Fruit fly (Drosophila melanogaster) whole organism, prepupa: Measurements from ENCODE around the gene CG31064.

Experiments
- Blimp-1 ChIP-seq: fragments of 200-800 bp; sonication (Bioruptor generic); optimal IDR thresholded peaks from 3 replicates; lab custom pipeline; 2017; ENCODE audit warnings: missing biosample characterization, missing genetic modification characterization, mild to moderate bottlenecking, moderate library complexity, missing genetic modification reagents
- CG10631 ChIP-seq: fragments of 200-800 bp; sonication (Bioruptor generic); optimal IDR thresholded peaks from 2 replicates; lab custom pipeline; 2016; ENCODE audit warnings: missing biosample characterization, missing genetic modification characterization
- CG10669 ChIP-seq: fragments of 200-800 bp; sonication (Bioruptor generic); optimal IDR thresholded peaks from 3 replicates; lab custom pipeline; 2018; ENCODE audit warnings: missing biosample characterization, mild to moderate bottlenecking, missing genetic modification characterization, moderate library complexity
- CG11294 ChIP-seq: fragments of 200-800 bp; sonication (Bioruptor generic); IDR thresholded peaks from 2 replicates; pipeline ENCODE4 v1.3.6; 2022; ENCODE audit warnings: missing biosample characterization, missing genetic modification characterization
- CG11762 ChIP-seq: fragments of 200-800 bp; sonication (Bioruptor generic); optimal IDR thresholded peaks from 3 replicates; lab custom pipeline; 2016; ENCODE audit warnings: missing biosample characterization, missing genetic modification characterization; ENCODE audit not compliant: insufficient read depth
- CG11902 ChIP-seq: fragments of 200-800 bp; sonication (Bioruptor generic); optimal IDR thresholded peaks from 3 replicates; lab custom pipeline; 2016; ENCODE audit warnings: missing biosample characterization, missing genetic modification characterization
- CG15336 ChIP-seq: fragments of 200-800 bp; sonication (Bioruptor generic); IDR thresholded peaks from 2 replicates; pipeline ENCODE4 v1.3.6; 2022; ENCODE audit warnings: missing biosample characterization, missing genetic modification characterization
- CG1621 ChIP-seq: fragments of 200-800 bp; sonication (Bioruptor generic); optimal IDR thresholded peaks from 3 replicates; lab custom pipeline; 2018; ENCODE audit warnings: missing biosample characterization, mild to moderate bottlenecking, missing genetic modification characterization
- CG3032 ChIP-seq: fragments of 200-800 bp; optimal IDR thresholded peaks from 2 replicates; lab custom pipeline; 2019; ENCODE audit warnings: missing biosample characterization, mild to moderate bottlenecking, missing genetic modification characterization, moderate library complexity
- CG32006 ChIP-seq: fragments of 200-800 bp; sonication (Bioruptor generic); optimal IDR thresholded peaks from 3 replicates; lab custom pipeline; 2017; ENCODE audit warnings: missing biosample characterization, mild to moderate bottlenecking, missing genetic modification characterization
- CG34406 ChIP-seq: fragments of 200-800 bp; sonication (Bioruptor generic); optimal IDR thresholded peaks from 3 replicates; lab custom pipeline; 2016; ENCODE audit warnings: missing biosample characterization, missing genetic modification characterization
- CG3919 ChIP-seq: fragments of 200-800 bp; sonication (Bioruptor generic); optimal IDR thresholded peaks from 3 replicates; lab custom pipeline; 2016; ENCODE audit warnings: missing biosample characterization, missing genetic modification characterization
- CG4318 ChIP-seq: fragments of 200-800 bp; sonication (Bioruptor generic); optimal IDR thresholded peaks from 3 replicates; lab custom pipeline; 2017; ENCODE audit warnings: missing biosample characterization, mild to moderate bottlenecking, missing genetic modification characterization
- CG6276 ChIP-seq: fragments of 200-800 bp; sonication (Bioruptor generic); optimal IDR thresholded peaks from 2 replicates; lab custom pipeline; 2017; ENCODE audit warnings: missing biosample characterization, mild to moderate bottlenecking, missing genetic modification characterization
- CG6808 ChIP-seq: fragments of 200-800 bp; sonication (Bioruptor generic); optimal IDR thresholded peaks from 3 replicates; lab custom pipeline; 2017; ENCODE audit warnings: missing biosample characterization, missing genetic modification characterization, mild to moderate bottlenecking, moderate library complexity, missing genetic modification reagents
- CG6854 ChIP-seq: fragments of 200-800 bp; sonication (Bioruptor generic); optimal IDR thresholded peaks from 2 replicates; lab custom pipeline; 2017; ENCODE audit warnings: missing biosample characterization, mild to moderate bottlenecking, missing genetic modification characterization
- CG8119 ChIP-seq: fragments of 200-800 bp; sonication (Bioruptor generic); IDR thresholded peaks from 3 replicates; pipeline ENCODE4 v1.3.6; 2022; ENCODE audit warnings: missing biosample characterization, missing genetic modification characterization
- CG8319 ChIP-seq: fragments of 200-800 bp; sonication (Bioruptor generic); optimal IDR thresholded peaks from 3 replicates; lab custom pipeline; 2016; ENCODE audit warnings: missing biosample characterization, missing genetic modification characterization
- CG8632 ChIP-seq: fragments of 200-800 bp; sonication (Bioruptor generic); optimal IDR thresholded peaks from 3 replicates; lab custom pipeline; 2016; ENCODE audit warnings: missing biosample characterization, missing genetic modification characterization
- CG9139 ChIP-seq: fragments of 200-800 bp; sonication (Bioruptor generic); optimal IDR thresholded peaks from 3 replicates; lab custom pipeline; 2017; ENCODE audit warnings: missing biosample characterization, mild to moderate bottlenecking, missing genetic modification characterization
- Eip75B ChIP-seq: fragments of 200-800 bp; sonication (Bioruptor generic); optimal IDR thresholded peaks from 3 replicates; lab custom pipeline; 2016; ENCODE audit warnings: missing biosample characterization, missing genetic modification characterization
- Eip78C ChIP-seq: fragments of 200-800 bp; sonication (Bioruptor generic); peaks from one replicate; lab custom pipeline; 2016; ENCODE audit warnings: missing biosample characterization, missing genetic modification characterization
- Ets21C ChIP-seq: fragments of 200-800 bp; sonication (Bioruptor generic); optimal IDR thresholded peaks from 3 replicates; lab custom pipeline; 2016; ENCODE audit warnings: missing biosample characterization, missing genetic modification characterization
- Ets96B ChIP-seq: fragments of 200-800 bp; optimal IDR thresholded peaks from 2 replicates; lab custom pipeline; 2019; ENCODE audit warnings: missing biosample characterization, mild to moderate bottlenecking, missing genetic modification characterization, moderate library complexity
- Hr4 ChIP-seq: fragments of 200-800 bp; sonication (Bioruptor generic); optimal IDR thresholded peaks from 3 replicates; lab custom pipeline; 2016; ENCODE audit warnings: missing biosample characterization, missing genetic modification characterization
- Met ChIP-seq: fragments of 200-800 bp; sonication (Bioruptor generic); optimal IDR thresholded peaks from 3 replicates; lab custom pipeline; 2016; ENCODE audit warnings: missing biosample characterization, missing genetic modification characterization
- OdsH ChIP-seq: fragments of 200-800 bp; sonication (Bioruptor generic); optimal IDR thresholded peaks from 3 replicates; lab custom pipeline; 2016; ENCODE audit warnings: missing biosample characterization, missing genetic modification characterization
- Smox ChIP-seq: fragments of 200-800 bp; sonication (Bioruptor generic); optimal IDR thresholded peaks from 3 replicates; lab custom pipeline; 2016; ENCODE audit warnings: missing biosample characterization, missing genetic modification characterization
- Sox14 ChIP-seq: fragments of 200-800 bp; sonication (Bioruptor generic); optimal IDR thresholded peaks from 3 replicates; lab custom pipeline; 2016; ENCODE audit warnings: missing biosample characterization, missing genetic modification characterization
- cyc ChIP-seq: fragments of 200-800 bp; sonication (Bioruptor generic); optimal IDR thresholded peaks from 3 replicates; lab custom pipeline; 2016; ENCODE audit warnings: missing biosample characterization, missing genetic modification characterization
- dac ChIP-seq: fragments of 200-800 bp; sonication (Bioruptor generic); optimal IDR thresholded peaks from 2 replicates; lab custom pipeline; 2017; ENCODE audit warnings: missing biosample characterization, mild to moderate bottlenecking, missing genetic modification characterization
- dsx ChIP-seq: fragments of 200-800 bp; optimal IDR thresholded peaks from 3 replicates; lab custom pipeline; 2019; ENCODE audit warnings: missing biosample characterization, mild to moderate bottlenecking, missing genetic modification characterization, moderate library complexity; ENCODE audit not compliant: poor library complexity, severe bottlenecking
- eg ChIP-seq: fragments of 200-800 bp; sonication (Bioruptor generic); IDR thresholded peaks from 3 replicates; pipeline ENCODE4 v1.3.6; 2022; ENCODE audit warnings: missing biosample characterization, missing genetic modification characterization
- esn ChIP-seq: fragments of 200-800 bp; sonication (Bioruptor generic); optimal IDR thresholded peaks from 2 replicates; lab custom pipeline; 2016; ENCODE audit warnings: missing biosample characterization, mild to moderate bottlenecking, missing genetic modification characterization, moderate library complexity
- fd59A ChIP-seq: fragments of 200-800 bp; sonication (Bioruptor generic); optimal IDR thresholded peaks from 2 replicates; lab custom pipeline; 2017; ENCODE audit warnings: missing biosample characterization, mild to moderate bottlenecking, missing genetic modification characterization, missing genetic modification reagents
- fkh ChIP-seq: fragments of 200-800 bp; sonication (Bioruptor generic); optimal IDR thresholded peaks from 3 replicates; lab custom pipeline; 2017; ENCODE audit warnings: missing biosample characterization, mild to moderate bottlenecking, missing genetic modification characterization, moderate library complexity
- spab ChIP-seq: fragments of 200-800 bp; sonication (Bioruptor generic); optimal IDR thresholded peaks from 2 replicates; lab custom pipeline; 2017; ENCODE audit warnings: missing biosample characterization, mild to moderate bottlenecking, missing genetic modification characterization, missing genetic modification reagents
- ss ChIP-seq, 2 experiments: fragments of 200-800 bp; sonication (Bioruptor generic); optimal IDR thresholded peaks; 2 replicates in 1 of 2; 3 replicates in 1 of 2; lab custom pipeline; 2017 to 2018; ENCODE audit warnings: mild to moderate bottlenecking in 2 of 2, missing biosample characterization in 2 of 2, missing genetic modification characterization in 2 of 2, moderate library complexity in 1 of 2
- svp ChIP-seq: fragments of 200-800 bp; sonication (Bioruptor generic); peaks from one replicate; lab custom pipeline; 2016; ENCODE audit warnings: missing biosample characterization, missing genetic modification characterization
- topi ChIP-seq: fragments of 200-800 bp; sonication (Bioruptor generic); optimal IDR thresholded peaks from 3 replicates; lab custom pipeline; 2016; ENCODE audit warnings: missing biosample characterization, missing genetic modification characterization
- vri ChIP-seq: fragments of 200-800 bp; sonication (Bioruptor generic); optimal IDR thresholded peaks from 3 replicates; lab custom pipeline; 2016; ENCODE audit warnings: missing biosample characterization, mild to moderate bottlenecking, missing genetic modification characterization

Gene CG31064

dm6 chr3R:27209561-27210275 lies 29.2 kb downstream of the CG31064 start (continued):
- TF ChIP-seq CG8319: no peak
- TF ChIP-seq CG6276: peak; percentile 39
- no peak for TF ChIP-seq Met (GFP tag; lab: Kevin White, UChicago)
- no peak for TF ChIP-seq CG11902 (GFP tag; lab: Kevin White, UChicago)
- peak; percentile 43 for TF ChIP-seq CG32006 (GFP tag; lab: Kevin White, UChicago)
- peak; percentile 73 for TF ChIP-seq eg (GFP tag; lab: Robert Waterston, UW)
- no peak for TF ChIP-seq Ets96B (tag; lab: Kevin White, UChicago)
- peak; percentile 34 for TF ChIP-seq svp (GFP tag; lab: Kevin White, UChicago)
- TF ChIP-seq fkh: no peak
- peak; percentile 53 for TF ChIP-seq CG15336
- no peak for TF ChIP-seq Smox
- TF ChIP-seq Eip78C (GFP tag; lab: Kevin White, UChicago): peak; percentile 48
- TF ChIP-seq topi (GFP tag; lab: Kevin White, UChicago): no peak
- no peak for TF ChIP-seq CG3032 (tag; lab: Kevin White, UChicago)
- TF ChIP-seq CG10669 (GFP tag; lab: Kevin White, UChicago): no peak
- TF ChIP-seq vri (GFP tag; lab: Kevin White, UChicago): no peak
- TF ChIP-seq CG6808 (GFP tag; lab: Kevin White, UChicago): no peak
- TF ChIP-seq dac: no peak
- no peak for TF ChIP-seq CG8632
- no peak for TF ChIP-seq CG11294 (GFP tag; lab: Robert Waterston, UW)
- TF ChIP-seq CG4318: no peak
- TF ChIP-seq CG1621 (tag; lab: Kevin White, UChicago): no peak
- TF ChIP-seq OdsH (GFP tag; lab: Kevin White, UChicago): no peak
- no peak for TF ChIP-seq Eip75B (GFP tag; lab: Kevin White, UChicago)
- no peak for TF ChIP-seq Ets21C (GFP tag; lab: Kevin White, UChicago)
- no peak for TF ChIP-seq Sox14

- no peak for TF ChIP-seq OdsH (GFP tag; lab: Kevin White, UChicago)
- TF ChIP-seq fkh: peak; percentile 78
- no peak for TF ChIP-seq Hr4
- TF ChIP-seq CG3919 (GFP tag; lab: Kevin White, UChicago): no peak
- no peak for TF ChIP-seq CG11902 (GFP tag; lab: Kevin White, UChicago)
- TF ChIP-seq fd59A: no peak
- TF ChIP-seq cyc (GFP tag; lab: Kevin White, UChicago): no peak
- no peak for TF ChIP-seq CG1621 (tag; lab: Kevin White, UChicago)
- TF ChIP-seq Ets96B (tag; lab: Kevin White, UChicago): no peak
These were observed 30.1 kb downstream of the CG31064 start for dm6 chr3R:27208724-27209343.

DNA sequence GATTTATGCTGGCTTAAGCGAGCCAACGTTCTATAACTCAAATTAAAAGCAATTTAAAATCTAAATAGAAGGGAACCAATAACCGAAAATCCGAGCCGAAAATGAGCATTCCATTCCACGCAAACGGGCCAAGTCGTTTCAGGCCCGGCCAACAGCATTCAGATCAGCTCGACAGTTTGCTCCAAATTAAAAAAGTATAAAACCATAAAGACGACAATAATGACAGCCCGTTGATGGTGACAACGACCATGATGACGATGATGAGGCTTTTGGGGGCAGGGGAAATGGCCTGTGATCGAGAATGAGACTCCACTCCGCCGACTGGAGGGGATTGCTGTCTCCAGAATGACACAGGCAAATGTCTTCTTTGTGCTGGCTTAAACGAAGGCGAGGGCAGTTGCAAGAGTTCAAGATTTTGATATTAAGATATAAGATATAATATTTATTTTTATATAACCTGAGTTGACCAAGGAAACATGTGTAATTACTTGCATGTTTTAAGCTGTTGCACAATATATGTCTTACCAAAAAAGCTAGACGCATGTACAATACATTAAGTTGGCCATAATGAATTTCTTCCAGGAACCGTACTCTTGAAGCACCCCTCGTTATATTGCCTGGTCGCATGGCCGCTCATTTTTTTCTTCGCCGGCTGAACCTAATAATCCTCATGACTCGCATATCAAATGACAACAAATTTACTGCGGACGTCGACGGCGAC lies 34.0 kb downstream of the CG31064 start:
- peak; percentile 60 for TF ChIP-seq CG10669 (GFP tag; lab: Kevin White, UChicago)
- peak; percentile 51 for TF ChIP-seq CG8632
- TF ChIP-seq CG6854 (GFP tag; lab: Kevin White, UChicago): peak; percentile 20
- TF ChIP-seq CG4318: no peak
- TF ChIP-seq CG3919 (GFP tag; lab: Kevin White, UChicago): peak; percentile 43
- peak; percentile 29 for TF ChIP-seq CG32006 (GFP tag; lab: Kevin White, UChicago)
- no peak for TF ChIP-seq CG9139
- peak; percentile 12 for TF ChIP-seq OdsH (GFP tag; lab: Kevin White, UChicago)
- TF ChIP-seq CG11762 (GFP tag; lab: Kevin White, UChicago): peak; percentile 23
- no peak for TF ChIP-seq Ets21C (GFP tag; lab: Kevin White, UChicago)
- no peak for TF ChIP-seq eg (GFP tag; lab: Robert Waterston, UW)
- peak; percentile 11 for TF ChIP-seq Smox
- TF ChIP-seq esn (GFP tag; lab: Kevin White, UChicago): peak; percentile 20
- peak in 1 of 2 experiments; percentile 10 for TF ChIP-seq ss (GFP tag; optimal IDR thresholded peaks at IDR 0.05; lab: Kevin White, UChicago)
- 0 out of 3 replicates have a peak, but pooled peaks have one; percentile 21 for TF ChIP-seq CG8119 (GFP tag; lab: Robert Waterston, UW)
- TF ChIP-seq CG3032 (tag; lab: Kevin White, UChicago): peak; percentile 66
- TF ChIP-seq Ets96B (tag; lab: Kevin White, UChicago): peak; percentile 74
- TF ChIP-seq CG34406 (GFP tag; lab: Kevin White, UChicago): peak; percentile 35
- TF ChIP-seq Eip78C (GFP tag; lab: Kevin White, UChicago): peak; percentile 61
- peak; percentile 21 for TF ChIP-seq CG10631 (GFP tag; lab: Kevin White, UChicago)
- TF ChIP-seq Blimp-1 (GFP tag; lab: Kevin White, UChicago): peak; percentile 20
- peak; percentile 63 for TF ChIP-seq svp (GFP tag; lab: Kevin White, UChicago)
- TF ChIP-seq Met (GFP tag; lab: Kevin White, UChicago): peak; percentile 32
- peak; percentile 32 for TF ChIP-seq cyc (GFP tag; lab: Kevin White, UChicago)
- TF ChIP-seq CG11294 (GFP tag; lab: Robert Waterston, UW): no peak
- TF ChIP-seq dsx (GFP tag; lab: Kevin White, UChicago): peak; percentile 34
- peak; percentile 42 for TF ChIP-seq CG11902 (GFP tag; lab: Kevin White, UChicago)
- TF ChIP-seq topi (GFP tag; lab: Kevin White, UChicago): peak; percentile 30
- peak; percentile 49 for TF ChIP-seq spab (GFP tag; lab: Kevin White, UChicago)
